Worm (Caenorhabditis elegans) whole organism, L3 larva: ENCODE measurements around the gene F35F10.1.

Experiments used
- R02D3.7 ChIP-seq: fragments of 150-350 bp; optimal IDR thresholded peaks from 2 replicates; lab custom pipeline; 2014; ENCODE audit warnings: missing biosample characterization, missing genetic modification characterization
- ZK546.5 ChIP-seq: sonication (generic microtip); optimal IDR thresholded peaks from 2 replicates; lab custom pipeline; 2017; ENCODE audit warnings: missing biosample characterization, missing genetic modification characterization
- aly-2 ChIP-seq: fragments of 150-350 bp; optimal IDR thresholded peaks from 2 replicates; lab custom pipeline; 2014; ENCODE audit warnings: missing biosample characterization, missing genetic modification characterization
- ceh-16 ChIP-seq: sonication (generic microtip); optimal IDR thresholded peaks from 2 replicates; lab custom pipeline; 2017; ENCODE audit warnings: missing biosample characterization, missing genetic modification characterization
- ceh-28 ChIP-seq: fragments of 150-350 bp; optimal IDR thresholded peaks from 2 replicates; lab custom pipeline; 2014; ENCODE audit warnings: missing biosample characterization, missing genetic modification reagents, missing genetic modification characterization
- ceh-82 ChIP-seq: fragments of 150-350 bp; optimal IDR thresholded peaks from 2 replicates; lab custom pipeline; 2014; ENCODE audit warnings: missing biosample characterization, missing genetic modification characterization
- ceh-9 ChIP-seq: sonication (generic microtip); optimal IDR thresholded peaks from 2 replicates; lab custom pipeline; 2018; ENCODE audit warnings: missing biosample characterization, missing genetic modification characterization
- daf-12 ChIP-seq: fragments of 150-350 bp; optimal IDR thresholded peaks from 2 replicates; lab custom pipeline; 2014; ENCODE audit warnings: missing biosample characterization, missing genetic modification reagents, missing genetic modification characterization
- egl-5 ChIP-seq: fragments of 150-350 bp; optimal IDR thresholded peaks from 2 replicates; lab custom pipeline; 2017; ENCODE audit warnings: missing biosample characterization, missing genetic modification reagents, missing genetic modification characterization, inconsistent platforms
- elt-1 ChIP-seq: fragments of 150-350 bp; optimal IDR thresholded peaks from 2 replicates; lab custom pipeline; 2014; ENCODE audit warnings: missing biosample characterization, missing genetic modification characterization
- elt-2 ChIP-seq: sonication (generic microtip); optimal IDR thresholded peaks from 2 replicates; lab custom pipeline; 2016; ENCODE audit warnings: missing genetic modification reagents, mild to moderate bottlenecking, missing genetic modification characterization, missing compliant biosample characterization
- elt-3 ChIP-seq, 3 experiments: fragments of 150-350 bp in 1 of 3; sonication (generic microtip) in 2 of 3; optimal IDR thresholded peaks; 2 replicates in 2 of 3; 4 replicates in 1 of 3; lab custom pipeline; 2014 to 2017; ENCODE audit warnings: missing biosample characterization in 3 of 3, missing genetic modification characterization in 3 of 3
- eor-1 ChIP-seq, 2 experiments: fragments of 150-350 bp; optimal IDR thresholded peaks; 2 replicates each; lab custom pipeline; 2014 to 2018; ENCODE audit warnings: missing biosample characterization in 2 of 2, missing genetic modification characterization in 2 of 2
- fkh-10 ChIP-seq: sonication (generic microtip); optimal IDR thresholded peaks from 2 replicates; lab custom pipeline; 2017; ENCODE audit warnings: missing biosample characterization, missing genetic modification reagents, missing genetic modification characterization
- fos-1 ChIP-seq: fragments of 150-350 bp; optimal IDR thresholded peaks from 2 replicates; lab custom pipeline; 2014; ENCODE audit warnings: missing biosample characterization, missing genetic modification characterization
- hmg-11 ChIP-seq: sonication (generic microtip); optimal IDR thresholded peaks from 2 replicates; lab custom pipeline; 2016; ENCODE audit warnings: missing genetic modification characterization, missing compliant biosample characterization
- lin-39 ChIP-seq: fragments of 150-350 bp; optimal IDR thresholded peaks from 2 replicates; lab custom pipeline; 2018; ENCODE audit warnings: missing biosample characterization, missing genetic modification reagents, missing genetic modification characterization
- lsy-12 ChIP-seq: sonication (generic microtip); optimal IDR thresholded peaks from 2 replicates; lab custom pipeline; 2016; ENCODE audit warnings: mild to moderate bottlenecking, missing genetic modification characterization, missing compliant biosample characterization
- mdl-1 ChIP-seq: fragments of 150-350 bp; optimal IDR thresholded peaks from 2 replicates; lab custom pipeline; 2014; ENCODE audit warnings: missing biosample characterization, missing genetic modification characterization
- nfya-1 ChIP-seq: sonication (generic microtip); optimal IDR thresholded peaks from 2 replicates; lab custom pipeline; 2017; ENCODE audit warnings: missing genetic modification characterization, mild to moderate bottlenecking, missing compliant biosample characterization, antibody characterized with exemption, moderate library complexity; ENCODE audit not compliant: insufficient read depth
- nhr-11 ChIP-seq: fragments of 150-350 bp; optimal IDR thresholded peaks from 2 replicates; lab custom pipeline; 2014; ENCODE audit warnings: missing biosample characterization, missing genetic modification characterization
- nhr-12 ChIP-seq: fragments of 150-350 bp; optimal IDR thresholded peaks from 2 replicates; lab custom pipeline; 2014; ENCODE audit warnings: missing biosample characterization, missing genetic modification characterization
- nhr-23 ChIP-seq: fragments of 150-350 bp; optimal IDR thresholded peaks from 2 replicates; lab custom pipeline; 2014; ENCODE audit warnings: missing biosample characterization, missing genetic modification reagents, missing genetic modification characterization
- nhr-237 ChIP-seq: fragments of 150-350 bp; optimal IDR thresholded peaks from 2 replicates; lab custom pipeline; 2014; ENCODE audit warnings: missing biosample characterization, missing genetic modification characterization
- nhr-25 ChIP-seq: sonication (generic microtip); optimal IDR thresholded peaks from 2 replicates; lab custom pipeline; 2017; ENCODE audit warnings: missing biosample characterization, missing genetic modification characterization
- nhr-28 ChIP-seq: fragments of 150-350 bp; optimal IDR thresholded peaks from 2 replicates; lab custom pipeline; 2014; ENCODE audit warnings: missing biosample characterization, missing genetic modification characterization
- nhr-43 ChIP-seq: sonication (generic microtip); optimal IDR thresholded peaks from 2 replicates; lab custom pipeline; 2016; ENCODE audit warnings: mild to moderate bottlenecking, missing genetic modification characterization, missing compliant biosample characterization; ENCODE audit not compliant: poor library complexity, severe bottlenecking
- nhr-67 ChIP-seq: fragments of 150-350 bp; optimal IDR thresholded peaks from 2 replicates; lab custom pipeline; 2014; ENCODE audit warnings: missing biosample characterization, missing genetic modification characterization
- nhr-76 ChIP-seq: fragments of 150-350 bp; sonication (generic microtip); optimal IDR thresholded peaks from 5 replicates; lab custom pipeline; 2014; ENCODE audit warnings: missing biosample characterization, missing genetic modification characterization
- nhr-77 ChIP-seq: fragments of 150-350 bp; optimal IDR thresholded peaks from 2 replicates; lab custom pipeline; 2014; ENCODE audit warnings: missing biosample characterization, missing genetic modification characterization
- pha-4 ChIP-seq: fragments of 150-350 bp; optimal IDR thresholded peaks from 2 replicates; lab custom pipeline; 2014; ENCODE audit warnings: missing biosample characterization, missing genetic modification reagents, missing genetic modification characterization
- pqm-1 ChIP-seq: fragments of 150-350 bp; optimal IDR thresholded peaks from 2 replicates; lab custom pipeline; 2017; ENCODE audit warnings: missing biosample characterization, missing genetic modification characterization, inconsistent platforms
- snpc-4 ChIP-seq: fragments of 150-350 bp; optimal IDR thresholded peaks from 2 replicates; lab custom pipeline; 2014; ENCODE audit warnings: missing biosample characterization, missing genetic modification characterization
- tbx-2 ChIP-seq: sonication (generic microtip); optimal IDR thresholded peaks from 2 replicates; lab custom pipeline; 2016; ENCODE audit warnings: mild to moderate bottlenecking, missing genetic modification characterization, missing compliant biosample characterization
- unc-39 ChIP-seq: sonication (generic microtip); optimal IDR thresholded peaks from 4 replicates; lab custom pipeline; 2017; ENCODE audit warnings: missing biosample characterization, missing genetic modification characterization
- zag-1 ChIP-seq: fragments of 150-350 bp; optimal IDR thresholded peaks from 2 replicates; lab custom pipeline; 2014; ENCODE audit warnings: missing biosample characterization, missing genetic modification characterization
- ztf-11 ChIP-seq: fragments of 150-350 bp; optimal IDR thresholded peaks from 2 replicates; lab custom pipeline; 2014; ENCODE audit warnings: missing biosample characterization, missing genetic modification characterization
- ztf-4 ChIP-seq: fragments of 150-350 bp; optimal IDR thresholded peaks from 2 replicates; lab custom pipeline; 2014; ENCODE audit warnings: missing biosample characterization, missing genetic modification characterization

F35F10.1 gene

ce11 chrV:3315308-3315707, 799 bp upstream of the F35F10.1 start, which contains the start of gene arrd-19 (continued):
- TF ChIP-seq nhr-28 (tag; lab: Kevin White, UChicago): no peak
- peak; percentile 46 for TF ChIP-seq elt-2 (tag; lab: Kevin White, UChicago)
- TF ChIP-seq nhr-12 (tag; lab: Kevin White, UChicago): no peak
- no peak for TF ChIP-seq nhr-237 (tag; lab: Kevin White, UChicago)
- no peak for TF ChIP-seq nhr-67 (tag; lab: Kevin White, UChicago)
- peak; percentile 84 for TF ChIP-seq hmg-11
- TF ChIP-seq ceh-16 (tag; lab: Kevin White, UChicago): no peak

ce11 chrV:3318975-3319374, 2.9 kb downstream of the F35F10.1 start, which contains the start of gene F35F10.13:
Gene F35F10.13 (minus strand): TSS chrV:3319075.
- TF ChIP-seq nhr-12 (tag; lab: Kevin White, UChicago): no peak
- TF ChIP-seq lsy-12 (tag; lab: Kevin White, UChicago): no peak
- no peak for TF ChIP-seq ceh-9
- TF ChIP-seq elt-2 (tag; lab: Kevin White, UChicago): no peak
- TF ChIP-seq nhr-11 (tag; lab: Kevin White, UChicago): no peak
- TF ChIP-seq unc-39: no peak
- TF ChIP-seq nfya-1 (tag; lab: Kevin White, UChicago): no peak
- TF ChIP-seq ztf-11: no peak
- TF ChIP-seq daf-12 (tag; lab: Kevin White, UChicago): no peak
- TF ChIP-seq nhr-43: no peak
- no peak for TF ChIP-seq snpc-4 (tag; lab: Kevin White, UChicago)
- TF ChIP-seq aly-2: no peak
- no peak for TF ChIP-seq pqm-1 (tag; lab: Kevin White, UChicago)
- TF ChIP-seq nhr-77: no peak
- TF ChIP-seq elt-3 (tag; optimal IDR thresholded peaks at IDR 0.05; lab: Kevin White, UChicago): no peak

ce11 chrV:3320005-3320404, 3.9 kb downstream of the F35F10.1 start, which contains the start of gene F35F10.14:
Gene F35F10.14 (minus strand): TSS chrV:3320105.
- TF ChIP-seq zag-1 (tag; lab: Kevin White, UChicago): no peak
- TF ChIP-seq ztf-11: no peak
- no peak for TF ChIP-seq lsy-12 (tag; lab: Kevin White, UChicago)
- TF ChIP-seq R02D3.7 (tag; lab: Kevin White, UChicago): no peak
- TF ChIP-seq pha-4 (tag; lab: Kevin White, UChicago): no peak
- no peak for TF ChIP-seq tbx-2
- no peak for TF ChIP-seq fkh-10 (GFP tag; lab: Kevin White, UChicago)
- TF ChIP-seq elt-3 (tag; optimal IDR thresholded peaks at IDR 0.05; lab: Kevin White, UChicago): no peak
- TF ChIP-seq ceh-28 (tag; lab: Kevin White, UChicago): no peak
- TF ChIP-seq ceh-9: no peak
- no peak for TF ChIP-seq daf-12 (tag; lab: Kevin White, UChicago)
- TF ChIP-seq nhr-25 (tag; lab: Kevin White, UChicago): no peak
- no peak for TF ChIP-seq mdl-1 (tag; lab: Kevin White, UChicago)
- no peak for TF ChIP-seq egl-5 (tag; lab: Kevin White, UChicago)

ce11 chrV:3320432-3320831, 4.3 kb downstream of the F35F10.1 start, which contains the start of gene C17B7.14:
Gene C17B7.14 (minus strand): TSS chrV:3320532.
- TF ChIP-seq lin-39 (tag; lab: Kevin White, UChicago) (no peak), elt-1 (tag; lab: Kevin White, UChicago) (no peak), ZK546.5 (tag; lab: Kevin White, UChicago) (no peak), tbx-2 (no peak), fos-1 (tag; lab: Kevin White, UChicago) (no peak), ztf-4 (no peak), ceh-28 (tag; lab: Kevin White, UChicago) (no peak), lsy-12 (tag; lab: Kevin White, UChicago) (no peak), nhr-237 (tag; lab: Kevin White, UChicago) (no peak)

ce11 chrV:3324178-3324577, 8.1 kb downstream of the F35F10.1 start, which contains the start of gene C17B7.8:
Gene C17B7.8 (minus strand): TSS chrV:3324278.
- TF ChIP-seq lsy-12 (tag; lab: Kevin White, UChicago) (no peak), fkh-10 (GFP tag; lab: Kevin White, UChicago) (no peak), ztf-11 (no peak), aly-2 (no peak), ceh-16 (tag; lab: Kevin White, UChicago) (no peak), fos-1 (tag; lab: Kevin White, UChicago) (no peak), nhr-11 (tag; lab: Kevin White, UChicago) (no peak), unc-39 (no peak), ztf-4 (no peak), eor-1 (tag; optimal IDR thresholded peaks at IDR 0.05; lab: Kevin White, UChicago) (no peak), nhr-23 (tag; lab: Kevin White, UChicago) (no peak), zag-1 (tag; lab: Kevin White, UChicago) (no peak), nhr-76 (no peak), hmg-11 (no peak), ceh-82 (tag; lab: Kevin White, UChicago) (no peak), egl-5 (tag; lab: Kevin White, UChicago) (no peak), nhr-28 (tag; lab: Kevin White, UChicago) (no peak)
